Fruit fly (Drosophila melanogaster) Kc167 (cell line): ENCODE data around the gene NimA.

Source experiments
- Myc ChIP-seq: fragments of >200 bp; optimal IDR thresholded peaks from 2 replicates; lab custom pipeline; 2017; ENCODE audit warnings: missing external identifiers
- Sin3A ChIP-seq: fragments of >200 bp; optimal IDR thresholded peaks from 2 replicates; lab custom pipeline; 2018; ENCODE audit warnings: missing external identifiers
- h ChIP-seq: fragments of >200 bp; optimal IDR thresholded peaks from 3 replicates; lab custom pipeline; 2018; ENCODE audit warnings: missing external identifiers
- insv ChIP-seq: fragments of >200 bp; optimal IDR thresholded peaks from 3 replicates; lab custom pipeline; 2018; ENCODE audit warnings: missing external identifiers
- psq ChIP-seq: fragments of >200 bp; optimal IDR thresholded peaks from 2 replicates; lab custom pipeline; 2017; ENCODE audit warnings: missing external identifiers

DNA sequence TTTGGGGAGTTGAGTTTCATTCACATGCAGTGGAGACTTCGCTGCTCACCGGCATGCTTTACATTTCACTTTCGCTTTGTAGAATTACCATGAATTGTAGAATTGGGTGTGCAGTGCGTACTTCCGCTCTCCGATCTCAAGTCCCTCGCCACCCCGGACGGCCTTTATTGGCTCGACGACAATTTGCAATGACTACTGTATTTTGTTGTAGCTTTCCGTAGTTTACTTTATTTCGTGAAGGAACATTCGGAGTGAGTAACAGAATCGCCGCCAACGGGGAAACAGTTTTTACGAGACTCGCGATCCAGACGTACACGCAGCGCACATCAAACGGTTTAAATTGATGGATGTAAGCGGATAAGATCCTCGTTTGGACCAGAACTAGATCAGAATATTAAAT, at the start of gene NimA:
- TF ChIP-seq psq (no peak), insv (lab: Kevin White, UChicago) (no peak), Myc (lab: Kevin White, UChicago) (no peak), Sin3A (no peak), h (lab: Kevin White, UChicago) (no peak)
